Worm (Caenorhabditis elegans): ENCODE results near the gene Y67D8A.2.

DNA sequence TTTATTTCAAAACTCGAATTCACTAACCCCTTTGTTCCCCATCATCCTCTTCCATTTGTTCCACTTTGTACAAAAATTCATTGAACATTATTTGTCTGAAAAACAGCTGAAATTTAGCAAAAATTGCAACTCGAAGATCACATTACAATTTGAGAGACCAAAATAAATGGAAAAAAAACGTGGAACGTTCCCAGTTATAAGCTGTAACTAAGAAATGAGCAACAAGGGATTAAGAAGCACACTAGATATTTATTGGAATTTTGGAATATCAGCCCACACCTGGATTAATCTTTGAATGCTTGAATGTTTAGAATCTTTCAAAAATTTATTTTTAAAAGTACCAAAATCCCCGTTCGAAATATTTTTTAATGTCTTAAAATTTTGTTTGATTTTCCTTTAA, 30.8 kb upstream of the Y67D8A.2 start, which contains the start of gene Y67D8B.2:
- no peak for TF ChIP-seq irx-1 (tag; optimal IDR thresholded peaks at IDR 0.05)
- TF ChIP-seq sox-4 (tag; optimal IDR thresholded peaks at IDR 0.05), result no peak
- TF ChIP-seq skn-1 (tag; optimal IDR thresholded peaks at IDR 0.05), result no peak
- TF ChIP-seq ztf-11 (tag; optimal IDR thresholded peaks at IDR 0.05), result no peak
- no peak for TF ChIP-seq mdl-1 (tag; optimal IDR thresholded peaks at IDR 0.05)
- TF ChIP-seq nhr-11 (tag; optimal IDR thresholded peaks at IDR 0.05), result no peak
- TF ChIP-seq swsn-7 (tag; optimal IDR thresholded peaks at IDR 0.05), result no peak
- no peak for TF ChIP-seq fkh-10 (GFP tag; optimal IDR thresholded peaks at IDR 0.05)
